Fruit fly (Drosophila melanogaster) whole organism, embryonic: ENCODE results near the gene Arl4.
A peak's percentile ranks its signal among the peaks of the same experiment; 100 is the strongest.

Experiments
- Ada2b ChIP-seq: fragments of 200-800 bp; sonication (Bioruptor generic); IDR thresholded peaks from 2 replicates; pipeline ENCODE4 v1.3.6; 2022; ENCODE audit warnings: missing biosample characterization, missing genetic modification characterization
- B-H1 ChIP-seq: fragments of 200-800 bp; sonication (Bioruptor generic); IDR thresholded peaks from 3 replicates; pipeline ENCODE4 v1.3.6; 2022; ENCODE audit warnings: missing biosample characterization, missing genetic modification characterization
- Blimp-1 ChIP-seq: fragments of 200-800 bp; sonication (Bioruptor generic); optimal IDR thresholded peaks from 3 replicates; lab custom pipeline; 2018; ENCODE audit warnings: missing biosample characterization, missing genetic modification characterization, mild to moderate bottlenecking, moderate library complexity, missing genetic modification reagents
- CG10565 ChIP-seq: fragments of 200-800 bp; sonication (Bioruptor generic); optimal IDR thresholded peaks from 3 replicates; lab custom pipeline; 2016; ENCODE audit warnings: missing biosample characterization, mild to moderate bottlenecking, missing genetic modification characterization
- CG11085 ChIP-seq: fragments of 200-800 bp; sonication (Bioruptor generic); IDR thresholded peaks from 2 replicates; pipeline ENCODE4 v1.3.6; 2022; ENCODE audit warnings: missing biosample characterization, missing genetic modification characterization
- CG11398 ChIP-seq: fragments of 200-800 bp; sonication (Bioruptor generic); optimal IDR thresholded peaks from 2 replicates; lab custom pipeline; 2016; ENCODE audit warnings: missing biosample characterization, missing genetic modification characterization
- CG11696 ChIP-seq: fragments of 200-800 bp; sonication (Bioruptor generic); IDR thresholded peaks from 2 replicates; pipeline ENCODE4 v1.3.6; 2022; ENCODE audit warnings: missing biosample characterization, missing genetic modification characterization
- CG12769 ChIP-seq: fragments of 200-800 bp; sonication (Bioruptor generic); optimal IDR thresholded peaks from 2 replicates; lab custom pipeline; 2019; ENCODE audit warnings: missing biosample characterization, mild to moderate bottlenecking, missing genetic modification characterization, moderate library complexity
- CG14014 ChIP-seq: fragments of 200-800 bp; sonication (Bioruptor generic); IDR thresholded peaks from 2 replicates; pipeline ENCODE4 v1.3.6; 2022; ENCODE audit warnings: missing biosample characterization, missing genetic modification characterization
- CG14667 ChIP-seq: fragments of 200-800 bp; sonication (Bioruptor generic); IDR thresholded peaks from 2 replicates; pipeline ENCODE4 v1.3.6; 2022; ENCODE audit warnings: missing biosample characterization, missing genetic modification characterization
- CG14710 ChIP-seq: fragments of 200-800 bp; sonication (Bioruptor generic); optimal IDR thresholded peaks from 3 replicates; lab custom pipeline; 2019; ENCODE audit warnings: missing biosample characterization, mild to moderate bottlenecking, missing genetic modification characterization, moderate library complexity
- CG14965 ChIP-seq: fragments of 200-800 bp; sonication (Bioruptor generic); optimal IDR thresholded peaks from 2 replicates; lab custom pipeline; 2016; ENCODE audit warnings: missing biosample characterization, missing genetic modification characterization, borderline replicate concordance
- CG17186 ChIP-seq: fragments of 200-800 bp; sonication (Bioruptor generic); optimal IDR thresholded peaks from 3 replicates; lab custom pipeline; 2017; ENCODE audit warnings: missing biosample characterization, missing genetic modification reagents, missing genetic modification characterization
- CG18764 ChIP-seq: fragments of 200-800 bp; sonication (Bioruptor generic); optimal IDR thresholded peaks from 3 replicates; lab custom pipeline; 2016; ENCODE audit warnings: missing biosample characterization, missing genetic modification characterization
- CG2889 ChIP-seq: fragments of 200-800 bp; sonication (Bioruptor generic); IDR thresholded peaks from 3 replicates; pipeline ENCODE4 v1.3.6; 2022; ENCODE audit warnings: missing biosample characterization, missing genetic modification characterization
- CG3995 ChIP-seq: fragments of 200-800 bp; sonication (Bioruptor generic); optimal IDR thresholded peaks from 3 replicates; lab custom pipeline; 2016; ENCODE audit warnings: missing biosample characterization, missing genetic modification characterization
- CG4617 ChIP-seq: fragments of 200-800 bp; sonication (Bioruptor generic); optimal IDR thresholded peaks from 3 replicates; lab custom pipeline; 2016; ENCODE audit warnings: missing biosample characterization, missing genetic modification characterization, borderline replicate concordance
- CG4730 ChIP-seq: fragments of 200-800 bp; sonication (Bioruptor generic); IDR thresholded peaks from 2 replicates; pipeline ENCODE4 v1.3.6; 2022; ENCODE audit warnings: missing biosample characterization, missing genetic modification characterization
- CG6175 ChIP-seq: fragments of 200-800 bp; sonication (Bioruptor generic); IDR thresholded peaks from 3 replicates; pipeline ENCODE4 v1.3.6; 2022; ENCODE audit warnings: missing biosample characterization, missing genetic modification characterization
- D ChIP-seq, 2 experiments: fragments of 200-800 bp in 1 of 2; fragments of >200 bp in 1 of 2; sonication (Bioruptor generic) in 1 of 2; optimal IDR thresholded peaks; 2 replicates in 1 of 2; 3 replicates in 1 of 2; lab custom pipeline; 2017; ENCODE audit warnings: mild to moderate bottlenecking in 1 of 2, missing biosample characterization in 1 of 2, missing genetic modification characterization in 1 of 2, missing genetic modification reagents in 1 of 2
- Elba2 ChIP-seq: fragments of 200-800 bp; sonication (Bioruptor generic); optimal IDR thresholded peaks from 3 replicates; lab custom pipeline; 2016; ENCODE audit warnings: missing biosample characterization, missing genetic modification characterization
- Gsc ChIP-seq: fragments of 200-800 bp; sonication (Bioruptor generic); IDR thresholded peaks from 2 replicates; pipeline ENCODE4 v1.3.6; 2022; ENCODE audit warnings: missing biosample characterization, missing genetic modification characterization
- Hand ChIP-seq: fragments of 200-800 bp; sonication (Bioruptor generic); optimal IDR thresholded peaks from 2 replicates; lab custom pipeline; 2017; ENCODE audit warnings: mild to moderate bottlenecking, missing biosample characterization, missing genetic modification reagents, missing genetic modification characterization
- HmgZ ChIP-seq: fragments of 200-800 bp; sonication (Bioruptor generic); optimal IDR thresholded peaks from 2 replicates; lab custom pipeline; 2018; ENCODE audit warnings: missing biosample characterization, mild to moderate bottlenecking, missing genetic modification characterization
- Mad ChIP-seq: fragments of 200-800 bp; sonication (Bioruptor generic); optimal IDR thresholded peaks from 2 replicates; lab custom pipeline; 2016; ENCODE audit warnings: missing biosample characterization, missing genetic modification characterization
- Opbp ChIP-seq: fragments of 200-800 bp; sonication (Bioruptor generic); IDR thresholded peaks from 3 replicates; pipeline ENCODE4 v1.3.6; 2022; ENCODE audit warnings: missing biosample characterization, missing genetic modification characterization; ENCODE audit not compliant: partially characterized antibody
- Taf1 ChIP-seq: fragments of 200-800 bp; sonication (Bioruptor generic); IDR thresholded peaks from 2 replicates; pipeline ENCODE4 v1.3.6; 2022; ENCODE audit warnings: missing biosample characterization, missing genetic modification characterization
- ara ChIP-seq: fragments of 200-800 bp; sonication (Bioruptor generic); IDR thresholded peaks from 2 replicates; pipeline ENCODE4 v1.3.6; 2022; ENCODE audit warnings: missing biosample characterization, missing genetic modification characterization
- ase ChIP-seq: fragments of 200-800 bp; sonication (Bioruptor generic); IDR thresholded peaks from 3 replicates; pipeline ENCODE4 v1.3.6; 2022; ENCODE audit warnings: missing biosample characterization, missing genetic modification characterization
- az2 ChIP-seq: fragments of 200-800 bp; sonication (Bioruptor generic); optimal IDR thresholded peaks from 3 replicates; lab custom pipeline; 2016; ENCODE audit warnings: missing biosample characterization, missing genetic modification characterization
- cad ChIP-seq: fragments of >200 bp; optimal IDR thresholded peaks from 2 replicates; lab custom pipeline; 2017; ENCODE audit warnings: missing biosample characterization, missing genetic modification characterization
- cwo ChIP-seq: fragments of 200-800 bp; sonication (Bioruptor generic); optimal IDR thresholded peaks from 3 replicates; lab custom pipeline; 2017; ENCODE audit warnings: missing biosample characterization, missing genetic modification characterization, mild to moderate bottlenecking, moderate library complexity, missing genetic modification reagents
- eve ChIP-seq, 2 experiments: fragments of >200 bp; optimal IDR thresholded peaks; 2 replicates each; lab custom pipeline; 2017; ENCODE audit warnings: missing biosample characterization in 2 of 2, missing genetic modification characterization in 2 of 2
- exex ChIP-seq: fragments of 200-800 bp; sonication (Bioruptor generic); optimal IDR thresholded peaks from 4 replicates; lab custom pipeline; 2018; ENCODE audit warnings: missing biosample characterization, mild to moderate bottlenecking, missing genetic modification characterization, moderate library complexity
- fru ChIP-seq: fragments of >200 bp; optimal IDR thresholded peaks from 2 replicates; lab custom pipeline; 2017
- fu2 ChIP-seq: fragments of 200-800 bp; sonication (Bioruptor generic); optimal IDR thresholded peaks from 2 replicates; lab custom pipeline; 2016; ENCODE audit warnings: missing biosample characterization, missing genetic modification characterization
- gce ChIP-seq: fragments of 200-800 bp; sonication (Bioruptor generic); IDR thresholded peaks from 3 replicates; pipeline ENCODE4 v1.3.6; 2022; ENCODE audit warnings: missing biosample characterization, missing genetic modification characterization
- gfzf ChIP-seq: fragments of 200-800 bp; sonication (Bioruptor generic); optimal IDR thresholded peaks from 2 replicates; lab custom pipeline; 2016; ENCODE audit warnings: missing biosample characterization, mild to moderate bottlenecking, missing genetic modification characterization, moderate library complexity
- h ChIP-seq: fragments of >200 bp; optimal IDR thresholded peaks from 2 replicates; lab custom pipeline; 2017
- jigr1 ChIP-seq: fragments of 200-800 bp; sonication (Bioruptor generic); IDR thresholded peaks from 3 replicates; pipeline ENCODE4 v1.3.6; 2022; ENCODE audit warnings: missing biosample characterization, missing genetic modification characterization
- lola ChIP-seq, 3 experiments: fragments of >200 bp in 2 of 3; fragments of 200-800 bp in 1 of 3; sonication (Bioruptor generic) in 1 of 3; optimal IDR thresholded peaks; 2 replicates each; lab custom pipeline; 2017 to 2019; ENCODE audit warnings: missing biosample characterization in 3 of 3, missing genetic modification characterization in 3 of 3, mild to moderate bottlenecking in 1 of 3, moderate library complexity in 1 of 3
- peb ChIP-seq: fragments of 200-800 bp; sonication (Bioruptor generic); IDR thresholded peaks from 2 replicates; pipeline ENCODE4 v1.3.6; 2022; ENCODE audit warnings: missing biosample characterization, missing genetic modification characterization
- pfk ChIP-seq: fragments of 200-800 bp; sonication (Bioruptor generic); optimal IDR thresholded peaks from 2 replicates; lab custom pipeline; 2018; ENCODE audit warnings: missing biosample characterization, mild to moderate bottlenecking, missing genetic modification characterization, moderate library complexity
- sc ChIP-seq, 3 experiments: fragments of >200 bp in 2 of 3; fragments of 200-800 bp in 1 of 3; sonication (Bioruptor generic) in 1 of 3; optimal IDR thresholded peaks; 2 replicates in 2 of 3; 3 replicates in 1 of 3; lab custom pipeline; 2017; ENCODE audit warnings: mild to moderate bottlenecking in 1 of 3, missing biosample characterization in 1 of 3, missing genetic modification characterization in 1 of 3, missing genetic modification reagents in 1 of 3
- sima ChIP-seq: fragments of 200-800 bp; sonication (Bioruptor generic); optimal IDR thresholded peaks from 2 replicates; lab custom pipeline; 2016; ENCODE audit warnings: missing biosample characterization, missing genetic modification characterization
- tll ChIP-seq, 2 experiments: fragments of 200-800 bp in 1 of 2; fragments of >200 bp in 1 of 2; sonication (Bioruptor generic) in 1 of 2; optimal IDR thresholded peaks; 2 replicates each; lab custom pipeline; 2017 to 2019; ENCODE audit warnings: missing biosample characterization in 2 of 2, missing genetic modification characterization in 2 of 2, mild to moderate bottlenecking in 1 of 2, moderate library complexity in 1 of 2
- tna ChIP-seq: fragments of 200-800 bp; sonication (Bioruptor generic); IDR thresholded peaks from 2 replicates; pipeline ENCODE4 v1.3.6; 2022; ENCODE audit warnings: missing biosample characterization, missing genetic modification characterization; ENCODE audit not compliant: partially characterized antibody
- ttk ChIP-seq: fragments of 200-800 bp; sonication (Bioruptor generic); IDR thresholded peaks from 2 replicates; pipeline ENCODE4 v2.1.2; 2022; ENCODE audit warnings: missing biosample characterization, missing genetic modification characterization
- unpg ChIP-seq: fragments of 200-800 bp; sonication (Bioruptor generic); optimal IDR thresholded peaks from 3 replicates; lab custom pipeline; 2018; ENCODE audit warnings: missing biosample characterization, mild to moderate bottlenecking, missing genetic modification characterization, moderate library complexity
- zfh2 ChIP-seq: fragments of 200-800 bp; sonication (Bioruptor generic); optimal IDR thresholded peaks from 2 replicates; lab custom pipeline; 2016; ENCODE audit warnings: missing biosample characterization, missing genetic modification characterization

Gene Arl4

DNA sequence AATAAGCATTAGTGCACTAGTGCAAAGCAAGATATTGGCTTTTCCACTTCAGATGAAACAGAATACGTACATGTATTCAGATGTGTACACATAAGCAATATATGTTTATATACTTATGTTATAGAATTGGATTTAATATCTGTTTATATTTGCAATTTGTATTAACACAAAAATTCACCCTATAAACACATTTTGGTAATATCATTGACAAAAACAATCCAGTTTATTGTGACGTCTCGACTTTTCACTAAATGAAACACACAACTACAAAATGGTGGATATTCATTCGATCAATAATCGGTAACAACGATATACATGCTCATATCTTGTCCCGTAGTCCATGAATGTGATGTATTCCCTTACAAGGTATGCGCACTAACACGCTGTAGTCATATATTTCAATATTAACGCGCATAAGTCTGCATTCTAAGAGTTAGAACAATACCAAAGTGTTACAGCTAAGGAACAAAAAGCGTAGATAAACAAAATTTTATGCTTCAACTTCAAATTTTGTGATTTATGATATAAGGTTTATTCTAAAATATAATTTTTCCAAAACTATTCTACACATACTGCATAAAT lies 26.6 kb upstream of the Arl4 start, which contains the start of gene CG31998 (continued):
- no peak for TF ChIP-seq unpg
- peak in 1 of 3 experiments; percentile 76 for TF ChIP-seq lola (GFP tag; optimal IDR thresholded peaks at IDR 0.05; lab: Kevin White, UChicago)
- TF ChIP-seq CG14014 = no peak
- no peak for TF ChIP-seq sima (GFP tag; lab: Kevin White, UChicago)
- TF ChIP-seq Ada2b (GFP tag; lab: Robert Waterston, UW) = no peak
- no peak for TF ChIP-seq CG11398
- TF ChIP-seq Mad (GFP tag; lab: Kevin White, UChicago) = no peak
- TF ChIP-seq Elba2 = no peak
- no peak for TF ChIP-seq az2 (GFP tag; lab: Kevin White, UChicago)
- peak; percentile 19 for TF ChIP-seq zfh2 (GFP tag; lab: Kevin White, UChicago)
- no peak for TF ChIP-seq CG10565 (GFP tag; lab: Kevin White, UChicago)
- TF ChIP-seq fru = no peak
- TF ChIP-seq gce (GFP tag; lab: Robert Waterston, UW) = no peak
- TF ChIP-seq pfk (GFP tag; lab: Kevin White, UChicago) = peak; percentile 88
- no peak for TF ChIP-seq Taf1 (GFP tag; lab: Robert Waterston, UW)
- TF ChIP-seq peb (GFP tag; lab: Robert Waterston, UW) = no peak
- no peak for TF ChIP-seq sc (optimal IDR thresholded peaks at IDR 0.05; lab: Kevin White, UChicago)
- no peak for TF ChIP-seq sc (GFP tag; optimal IDR thresholded peaks at IDR 0.05; lab: Kevin White, UChicago)
- TF ChIP-seq gfzf (GFP tag; lab: Kevin White, UChicago) = peak; percentile 18
- no peak for TF ChIP-seq cwo (GFP tag; lab: Kevin White, UChicago)
- TF ChIP-seq cad (GFP tag; lab: Kevin White, UChicago) = no peak
- TF ChIP-seq HmgZ (tag; lab: Kevin White, UChicago) = peak; percentile 38
- no peak for TF ChIP-seq Gsc (GFP tag; lab: Robert Waterston, UW)
- TF ChIP-seq B-H1 (GFP tag; lab: Robert Waterston, UW) = no peak
- peak in 1 of 2 experiments; percentile 43 for TF ChIP-seq tll (GFP tag; optimal IDR thresholded peaks at IDR 0.05; lab: Kevin White, UChicago)
- TF ChIP-seq CG6175 = no peak
- TF ChIP-seq exex (tag; lab: Kevin White, UChicago) = no peak
- no peak for TF ChIP-seq tna (GFP tag; lab: Robert Waterston, UW)
- TF ChIP-seq CG11085 = no peak
- no peak for TF ChIP-seq Blimp-1
- TF ChIP-seq CG4730 (GFP tag; lab: Robert Waterston, UW) = no peak
- no peak for TF ChIP-seq ase (GFP tag; lab: Robert Waterston, UW)
- no peak for TF ChIP-seq CG14710 (tag; lab: Kevin White, UChicago)
- no peak for TF ChIP-seq ara (GFP tag; lab: Robert Waterston, UW)
- no peak for TF ChIP-seq Opbp (GFP tag; lab: Robert Waterston, UW)
- TF ChIP-seq CG4617 (GFP tag; lab: Kevin White, UChicago) = peak; percentile 73
- TF ChIP-seq D (optimal IDR thresholded peaks at IDR 0.05; lab: Kevin White, UChicago) = no peak
- TF ChIP-seq D (GFP tag; optimal IDR thresholded peaks at IDR 0.05; lab: Kevin White, UChicago) = no peak
- TF ChIP-seq CG2889 (GFP tag; lab: Robert Waterston, UW) = no peak
- no peak for TF ChIP-seq CG12769 (tag; lab: Kevin White, UChicago)
- TF ChIP-seq CG17186 (GFP tag; lab: Kevin White, UChicago) = no peak
- TF ChIP-seq CG3995 (GFP tag; lab: Kevin White, UChicago) = peak; percentile 58
- no peak for TF ChIP-seq CG11696 (GFP tag; lab: Robert Waterston, UW)
- no peak for TF ChIP-seq CG18764 (GFP tag; lab: Kevin White, UChicago)
- no peak for TF ChIP-seq eve (GFP tag; optimal IDR thresholded peaks at IDR 0.05; lab: Kevin White, UChicago)
- TF ChIP-seq CG14667 = no peak
- TF ChIP-seq Hand (GFP tag; lab: Kevin White, UChicago) = no peak
- no peak for TF ChIP-seq h (lab: Kevin White, UChicago)
- TF ChIP-seq ttk = no peak
- TF ChIP-seq fu2 (GFP tag; lab: Kevin White, UChicago) = no peak
- TF ChIP-seq jigr1 (GFP tag; lab: Robert Waterston, UW) = no peak
- TF ChIP-seq CG14965 (GFP tag; lab: Kevin White, UChicago) = no peak
